Worm (Caenorhabditis elegans) whole organism, young adult: Measurements from ENCODE around the gene oac-1.

Experiments
- aptf-3 ChIP-seq: fragments of 200-800 bp; sonication (Bioruptor generic); IDR thresholded peaks from 2 replicates; pipeline ENCODE4 v1.3.6; 2022; ENCODE audit warnings: missing genetic modification characterization, missing compliant biosample characterization
- ccch-3 ChIP-seq: fragments of 200-800 bp; sonication (Bioruptor generic); optimal IDR thresholded peaks from 2 replicates; lab custom pipeline; 2018; ENCODE audit warnings: mild to moderate bottlenecking, missing genetic modification characterization, missing compliant biosample characterization
- nfya-1 ChIP-seq: sonication (generic microtip); optimal IDR thresholded peaks from 2 replicates; lab custom pipeline; 2017; ENCODE audit warnings: antibody characterized with exemption, missing compliant biosample characterization, missing genetic modification characterization, borderline replicate concordance; ENCODE audit not compliant: insufficient read depth
- rcor-1 ChIP-seq: fragments of 200-800 bp; sonication (Bioruptor generic); IDR thresholded peaks from 2 replicates; pipeline ENCODE4 v1.3.6; 2022; ENCODE audit warnings: missing genetic modification reagents, missing genetic modification characterization, missing compliant biosample characterization
- rec-8 ChIP-seq, 2 experiments: sonication (generic microtip); optimal IDR thresholded peaks; 2 replicates each; lab custom pipeline; 2016; ENCODE audit warnings: mild to moderate bottlenecking in 2 of 2, missing genetic modification characterization in 2 of 2, missing genetic modification reagents in 2 of 2, missing genotype in 2 of 2, missing biosample characterization in 1 of 2, missing compliant biosample characterization in 1 of 2, moderate library complexity in 1 of 2
- sdz-38 ChIP-seq: sonication (generic microtip); optimal IDR thresholded peaks from 2 replicates; lab custom pipeline; 2016; ENCODE audit warnings: missing genotype, missing genetic modification characterization, missing compliant biosample characterization

DNA sequence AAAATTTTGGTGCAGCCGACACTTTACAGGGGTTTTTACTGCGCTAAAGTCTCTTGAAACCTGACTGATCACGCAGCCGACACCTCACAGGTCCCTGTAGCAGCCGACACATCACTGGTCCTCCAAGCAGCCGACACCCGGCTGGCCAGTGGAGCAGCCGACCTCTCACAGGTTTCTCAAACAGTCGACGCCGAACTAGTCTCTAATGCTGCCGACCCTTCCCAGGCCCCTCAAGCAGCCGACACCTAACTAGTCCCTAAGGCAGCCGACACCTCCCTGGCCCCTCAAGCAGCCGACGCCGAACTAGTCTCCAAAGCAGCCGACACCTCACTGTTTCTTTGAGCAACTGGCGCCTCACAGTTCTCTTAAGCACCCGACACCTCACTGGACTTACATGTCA is 419 bp downstream of the oac-1 start:
- TF ChIP-seq sdz-38 (tag; lab: Kevin White, UChicago): no peak
- no peak for TF ChIP-seq rcor-1 (GFP tag; lab: Robert Waterston, UW)
- TF ChIP-seq ccch-3 (GFP tag; lab: Kevin White, UChicago): no peak
- TF ChIP-seq aptf-3 (GFP tag; lab: Robert Waterston, UW): no peak
- no peak for TF ChIP-seq nfya-1 (tag; lab: Kevin White, UChicago)
- TF ChIP-seq rec-8 (tag; optimal IDR thresholded peaks at IDR 0.05; lab: Kevin White, UChicago): no peak
